Fruit fly (Drosophila melanogaster) whole organism, wandering third instar larva: ENCODE results near the gene CG44040.

Source experiments
- Abd-B ChIP-seq: fragments of >200 bp; optimal IDR thresholded peaks from 2 replicates; lab custom pipeline; 2017; ENCODE audit warnings: missing biosample characterization, missing genetic modification characterization
- CG9705 ChIP-seq: fragments of 200-800 bp; sonication (Bioruptor generic); optimal IDR thresholded peaks from 2 replicates; lab custom pipeline; 2018; ENCODE audit warnings: missing biosample characterization, mild to moderate bottlenecking, missing genetic modification characterization
- CrebA ChIP-seq: fragments of 200-800 bp; sonication (Bioruptor generic); optimal IDR thresholded peaks from 2 replicates; lab custom pipeline; 2016; ENCODE audit warnings: missing biosample characterization, mild to moderate bottlenecking, missing genetic modification characterization, borderline replicate concordance
- Dfd ChIP-seq: fragments of >200 bp; optimal IDR thresholded peaks from 2 replicates; lab custom pipeline; 2017; ENCODE audit warnings: missing biosample characterization, missing genetic modification characterization
- Dif ChIP-seq: fragments of 200-275, 200-300 bp; sonication (Bioruptor generic); optimal IDR thresholded peaks from 2 replicates; lab custom pipeline; 2018; ENCODE audit warnings: missing biosample characterization, missing genetic modification characterization; ENCODE audit not compliant: partially characterized antibody
- GATAd ChIP-seq: sonication (Bioruptor generic); optimal IDR thresholded peaks from 2 replicates; lab custom pipeline; 2016; ENCODE audit warnings: missing biosample characterization, missing genetic modification characterization
- HLH106 ChIP-seq: fragments of 200-800 bp; optimal IDR thresholded peaks from 3 replicates; lab custom pipeline; 2019; ENCODE audit warnings: missing biosample characterization, mild to moderate bottlenecking, missing genetic modification characterization, moderate library complexity
- Hr78 ChIP-seq: fragments of >200 bp; optimal IDR thresholded peaks from 2 replicates; lab custom pipeline; 2017; ENCODE audit warnings: missing biosample characterization, missing genetic modification characterization
- Hr83 ChIP-seq: fragments of 200-300 bp; sonication (Bioruptor generic); optimal IDR thresholded peaks from 2 replicates; lab custom pipeline; 2016; ENCODE audit warnings: missing biosample characterization, mild to moderate bottlenecking, missing genetic modification characterization, moderate library complexity; ENCODE audit not compliant: poor library complexity, severe bottlenecking
- Jra ChIP-seq: sonication (Bioruptor generic); optimal IDR thresholded peaks from 2 replicates; lab custom pipeline; 2016; ENCODE audit warnings: missing biosample characterization, missing genetic modification characterization
- Mio ChIP-seq: sonication (Bioruptor generic); optimal IDR thresholded peaks from 2 replicates; lab custom pipeline; 2016; ENCODE audit warnings: missing biosample characterization, missing genetic modification characterization
- Rel ChIP-seq, 2 experiments: fragments of 200-800 bp; sonication (Bioruptor generic) in 1 of 2; optimal IDR thresholded peaks; 2 replicates in 1 of 2; 3 replicates in 1 of 2; lab custom pipeline; 2016 to 2019; ENCODE audit warnings: mild to moderate bottlenecking in 2 of 2, missing biosample characterization in 2 of 2, missing genetic modification characterization in 2 of 2, moderate library complexity in 1 of 2
- Sp1 ChIP-seq: fragments of 200-800 bp; sonication (Bioruptor generic); optimal IDR thresholded peaks from 3 replicates; lab custom pipeline; 2019; ENCODE audit warnings: missing biosample characterization, mild to moderate bottlenecking, missing genetic modification characterization, moderate library complexity
- br ChIP-seq: fragments of 200-800 bp; sonication (Bioruptor generic); optimal IDR thresholded peaks from 2 replicates; lab custom pipeline; 2016; ENCODE audit warnings: missing biosample characterization, missing genetic modification characterization
- brk ChIP-seq: fragments of 200-800 bp; sonication (Bioruptor generic); optimal IDR thresholded peaks from 2 replicates; lab custom pipeline; 2016; ENCODE audit warnings: missing biosample characterization, mild to moderate bottlenecking, missing genetic modification characterization
- dl ChIP-seq, 2 experiments: fragments of 175-275, 200-275 bp in 1 of 2; fragments of 200-275 bp in 1 of 2; sonication (Bioruptor generic); optimal IDR thresholded peaks; lab custom pipeline; 2018; ENCODE audit warnings: mild to moderate bottlenecking in 2 of 2, missing biosample characterization in 2 of 2, missing genetic modification characterization in 2 of 2, moderate library complexity in 2 of 2; ENCODE audit not compliant: partially characterized antibody in 2 of 2, insufficient read depth in 1 of 2
- dmrt93B ChIP-seq: fragments of 200-800 bp; sonication (Bioruptor generic); optimal IDR thresholded peaks from 2 replicates; lab custom pipeline; 2018; ENCODE audit warnings: missing biosample characterization, mild to moderate bottlenecking, missing genetic modification characterization
- dsf ChIP-seq: sonication (Bioruptor generic); optimal IDR thresholded peaks from 2 replicates; lab custom pipeline; 2016; ENCODE audit warnings: missing biosample characterization, missing genetic modification characterization, borderline replicate concordance
- ey ChIP-seq: fragments of 200-800 bp; sonication (Bioruptor generic); optimal IDR thresholded peaks from 2 replicates; lab custom pipeline; 2016; ENCODE audit warnings: missing biosample characterization, missing genetic modification characterization
- foxo ChIP-seq, 2 experiments: fragments of 200-800 bp; sonication (Bioruptor generic); optimal IDR thresholded peaks; 2 replicates in 1 of 2; 3 replicates in 1 of 2; lab custom pipeline; 2016 to 2017; ENCODE audit warnings: missing biosample characterization in 2 of 2, missing genetic modification characterization in 2 of 2
- fru ChIP-seq: fragments of 200-800 bp; sonication (Bioruptor generic); optimal IDR thresholded peaks from 3 replicates; lab custom pipeline; 2016; ENCODE audit warnings: missing biosample characterization, mild to moderate bottlenecking, missing genetic modification characterization
- h ChIP-seq: fragments of 200-800 bp; sonication (Bioruptor generic); optimal IDR thresholded peaks from 3 replicates; lab custom pipeline; 2016; ENCODE audit warnings: missing biosample characterization, mild to moderate bottlenecking, missing genetic modification characterization
- jim ChIP-seq: fragments of 175-275, 200-325 bp; sonication (Bioruptor generic); optimal IDR thresholded peaks from 2 replicates; lab custom pipeline; 2016; ENCODE audit warnings: missing biosample characterization, mild to moderate bottlenecking, missing genetic modification characterization
- pan ChIP-seq: fragments of >200 bp; optimal IDR thresholded peaks from 2 replicates; lab custom pipeline; 2017
- psq ChIP-seq: fragments of 200-800 bp; sonication (Bioruptor generic); optimal IDR thresholded peaks from 3 replicates; lab custom pipeline; 2017; ENCODE audit warnings: missing biosample characterization, mild to moderate bottlenecking, missing genetic modification characterization, moderate library complexity
- rgr ChIP-seq: fragments of 200-800 bp; sonication (Bioruptor generic); optimal IDR thresholded peaks from 3 replicates; lab custom pipeline; 2016; ENCODE audit warnings: missing biosample characterization, mild to moderate bottlenecking, missing genetic modification characterization
- sage ChIP-seq: fragments of 200-800 bp; sonication (Bioruptor generic); optimal IDR thresholded peaks from 2 replicates; lab custom pipeline; 2016; ENCODE audit warnings: missing biosample characterization, mild to moderate bottlenecking, missing genetic modification characterization
- sv ChIP-seq: fragments of 200-800 bp; sonication (Bioruptor generic); optimal IDR thresholded peaks from 3 replicates; lab custom pipeline; 2016; ENCODE audit warnings: missing biosample characterization, missing genetic modification characterization
- usp ChIP-seq: fragments of >200 bp; optimal IDR thresholded peaks from 2 replicates; lab custom pipeline; 2017; ENCODE audit warnings: missing biosample characterization, missing genetic modification characterization
- woc ChIP-seq: sonication (Bioruptor generic); optimal IDR thresholded peaks from 2 replicates; lab custom pipeline; 2016; ENCODE audit warnings: missing biosample characterization, mild to moderate bottlenecking, missing genetic modification characterization

The CG44040 gene

dm6 chr3R:15293878-15294350, 26.3 kb upstream of the CG44040 start:
- no peak for TF ChIP-seq fru (GFP tag; lab: Kevin White, UChicago)
- TF ChIP-seq woc (GFP tag; lab: Kevin White, UChicago), result peak; percentile 55

dm6 chr3R:15297904-15298303, 22.3 kb upstream of the CG44040 start:
- peak; percentile 13 for TF ChIP-seq Hr83
- TF ChIP-seq dl (GFP tag; optimal IDR thresholded peaks at IDR 0.05; lab: Kevin White, UChicago; ENCODE audit: insufficient read depth in 1 of 2, partially characterized antibody in 2 of 2), result peak in 1 of 2 experiments; percentile 17
- TF ChIP-seq brk (GFP tag; lab: Kevin White, UChicago), result no peak
- no peak for TF ChIP-seq Rel (GFP tag; optimal IDR thresholded peaks at IDR 0.05; lab: Kevin White, UChicago)
- peak; percentile 59 for TF ChIP-seq Rel (tag; optimal IDR thresholded peaks at IDR 0.05; lab: Kevin White, UChicago)
- TF ChIP-seq h (GFP tag; lab: Kevin White, UChicago), result peak; percentile 45
- peak; percentile 94 for TF ChIP-seq psq (GFP tag; lab: Kevin White, UChicago)
- no peak for TF ChIP-seq CrebA (GFP tag; lab: Kevin White, UChicago)

- TF ChIP-seq Sp1 (GFP tag; lab: Kevin White, UChicago) (no peak), Dfd (peak; percentile 96)
These were observed 14.9 kb upstream of the CG44040 start for dm6 chr3R:15305246-15305645.

dm6 chr3R:15309924-15310323, 10.3 kb upstream of the CG44040 start, which contains the start of gene Tm2:
TSS of gene Tm2 (plus strand) at chr3R:15310193.
- no peak for TF ChIP-seq br
- TF ChIP-seq dsf (GFP tag; lab: Kevin White, UChicago), result no peak
- no peak for TF ChIP-seq HLH106
- no peak for TF ChIP-seq brk (GFP tag; lab: Kevin White, UChicago)

- no peak for TF ChIP-seq Dif (GFP tag; lab: Kevin White, UChicago)
- no peak for TF ChIP-seq HLH106
- TF ChIP-seq psq (GFP tag; lab: Kevin White, UChicago), result no peak
- TF ChIP-seq foxo (GFP tag; optimal IDR thresholded peaks at IDR 0.05; lab: Kevin White, UChicago), result no peak
- TF ChIP-seq sv, result no peak
- no peak for TF ChIP-seq CrebA (GFP tag; lab: Kevin White, UChicago)
- no peak for TF ChIP-seq usp (GFP tag; lab: Kevin White, UChicago)
- no peak for TF ChIP-seq pan (lab: Kevin White, UChicago)
These were observed 9.5 kb upstream of the CG44040 start for dm6 chr3R:15310695-15311094.

- no peak for TF ChIP-seq dl (GFP tag; optimal IDR thresholded peaks at IDR 0.05; lab: Kevin White, UChicago; ENCODE audit: insufficient read depth in 1 of 2, partially characterized antibody in 2 of 2)
- TF ChIP-seq Mio, result no peak
- TF ChIP-seq brk (GFP tag; lab: Kevin White, UChicago), result no peak
- no peak for TF ChIP-seq rgr (GFP tag; lab: Kevin White, UChicago)
- no peak for TF ChIP-seq sv
- no peak for TF ChIP-seq jim (GFP tag; lab: Kevin White, UChicago)
- no peak for TF ChIP-seq Jra (GFP tag; lab: Kevin White, UChicago)
These were observed 6.3 kb upstream of the CG44040 start for dm6 chr3R:15313836-15314235.

- no peak for TF ChIP-seq GATAd
- TF ChIP-seq ey, result no peak
- no peak for TF ChIP-seq woc (GFP tag; lab: Kevin White, UChicago)
- no peak for TF ChIP-seq Dif (GFP tag; lab: Kevin White, UChicago)
- TF ChIP-seq Sp1 (GFP tag; lab: Kevin White, UChicago), result no peak
- no peak for TF ChIP-seq CG9705 (GFP tag; lab: Kevin White, UChicago)
- TF ChIP-seq h (GFP tag; lab: Kevin White, UChicago), result no peak
- TF ChIP-seq Abd-B (GFP tag; lab: Kevin White, UChicago), result no peak
- TF ChIP-seq sage (GFP tag; lab: Kevin White, UChicago), result no peak
- TF ChIP-seq Hr78 (GFP tag; lab: Kevin White, UChicago), result no peak
- no peak for TF ChIP-seq dmrt93B
- no peak for TF ChIP-seq dsf (GFP tag; lab: Kevin White, UChicago)
- no peak for TF ChIP-seq HLH106
- TF ChIP-seq Jra (GFP tag; lab: Kevin White, UChicago), result no peak
- no peak for TF ChIP-seq usp (GFP tag; lab: Kevin White, UChicago)
- no peak for TF ChIP-seq Dfd
- TF ChIP-seq jim (GFP tag; lab: Kevin White, UChicago), result no peak
- no peak for TF ChIP-seq psq (GFP tag; lab: Kevin White, UChicago)
- no peak for TF ChIP-seq brk (GFP tag; lab: Kevin White, UChicago)
These were observed 3.9 kb upstream of the CG44040 start, which contains the start of gene CG14866 for dm6 chr3R:15316326-15316725. TSS of gene CG14866 (plus strand) at chr3R:15316471.
